Worm (Caenorhabditis elegans) whole organism, L2 larva: ENCODE data around the gene tes-1.

Source experiments
- ZK546.5 ChIP-seq: sonication (generic microtip); optimal IDR thresholded peaks from 2 replicates; lab custom pipeline; 2017; ENCODE audit warnings: missing biosample characterization, missing genetic modification characterization
- ama-1 ChIP-seq: fragments of 150-350 bp; optimal IDR thresholded peaks from 2 replicates; lab custom pipeline; 2018; ENCODE audit warnings: inconsistent platforms
- ceh-82 ChIP-seq: fragments of 150-350 bp; optimal IDR thresholded peaks from 2 replicates; lab custom pipeline; 2014; ENCODE audit warnings: missing biosample characterization, missing genetic modification characterization
- dmd-4 ChIP-seq: sonication (generic microtip); optimal IDR thresholded peaks from 2 replicates; lab custom pipeline; 2017; ENCODE audit warnings: missing biosample characterization, missing genetic modification characterization
- lin-13 ChIP-seq: fragments of 150-350 bp; optimal IDR thresholded peaks from 2 replicates; lab custom pipeline; 2014; ENCODE audit warnings: missing biosample characterization, missing genetic modification reagents, missing genetic modification characterization
- lsy-2 ChIP-seq, 2 experiments: fragments of 150-350 bp in 1 of 2; sonication (generic microtip) in 1 of 2; optimal IDR thresholded peaks; 2 replicates each; lab custom pipeline; 2014 to 2017; ENCODE audit warnings: missing biosample characterization in 2 of 2, missing genetic modification characterization in 2 of 2
- mdl-1 ChIP-seq, 2 experiments: fragments of 150-350 bp in 1 of 2; sonication (generic microtip) in 1 of 2; optimal IDR thresholded peaks; 2 replicates each; lab custom pipeline; 2017; ENCODE audit warnings: missing biosample characterization in 2 of 2, missing genetic modification characterization in 2 of 2
- nhr-10 ChIP-seq: sonication (generic microtip); optimal IDR thresholded peaks from 2 replicates; lab custom pipeline; 2017; ENCODE audit warnings: missing biosample characterization, missing genetic modification characterization
- nhr-11 ChIP-seq: fragments of 150-350 bp; optimal IDR thresholded peaks from 2 replicates; lab custom pipeline; 2014; ENCODE audit warnings: missing biosample characterization, missing genetic modification characterization
- nhr-237 ChIP-seq: fragments of 150-350 bp; optimal IDR thresholded peaks from 2 replicates; lab custom pipeline; 2014; ENCODE audit warnings: missing biosample characterization, missing genetic modification characterization
- nhr-25 ChIP-seq: fragments of 150-350 bp; sonication (generic microtip); optimal IDR thresholded peaks from 3 replicates; lab custom pipeline; 2014; ENCODE audit warnings: missing biosample characterization, missing genetic modification characterization
- nhr-6 ChIP-seq: fragments of 150-350 bp; optimal IDR thresholded peaks from 2 replicates; lab custom pipeline; 2014; ENCODE audit warnings: missing biosample characterization, missing genetic modification characterization
- nhr-77 ChIP-seq: fragments of 150-350 bp; optimal IDR thresholded peaks from 2 replicates; lab custom pipeline; 2014; ENCODE audit warnings: missing biosample characterization, missing genetic modification characterization
- zag-1 ChIP-seq: fragments of 150-350 bp; optimal IDR thresholded peaks from 2 replicates; lab custom pipeline; 2014; ENCODE audit warnings: missing biosample characterization, missing genetic modification characterization

DNA sequence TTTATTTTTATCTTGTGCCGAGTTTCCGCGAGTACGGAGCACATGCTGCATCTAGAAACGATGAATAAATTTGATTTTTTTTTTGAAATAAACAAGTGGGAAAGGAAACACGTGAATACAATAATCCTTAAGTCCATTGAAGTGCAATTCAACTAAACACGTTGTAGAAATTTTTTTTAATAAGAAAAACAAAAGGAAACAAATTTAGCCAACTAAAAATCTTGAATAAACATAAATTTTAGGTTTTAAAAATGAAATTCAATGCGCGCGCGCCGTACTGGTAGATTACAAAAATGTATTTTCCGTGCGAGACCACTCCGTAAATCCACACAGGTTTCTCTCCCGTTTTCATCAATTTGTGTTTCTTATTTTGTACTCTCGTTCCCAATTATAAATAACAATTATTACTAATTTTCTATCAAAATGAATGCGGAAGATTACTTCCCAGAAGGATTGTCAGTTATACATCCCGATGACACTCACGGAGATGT lies 22.0 kb upstream of the tes-1 start, which contains the start of the genes plk-3 and F55G1.6:
- no peak for TF ChIP-seq ZK546.5 (tag; lab: Kevin White, UChicago)
- no peak for TF ChIP-seq nhr-10 (tag; lab: Kevin White, UChicago)
- TF ChIP-seq ama-1 (lab: Kevin White, UChicago) = no peak
- TF ChIP-seq nhr-11 (tag; lab: Kevin White, UChicago) = no peak
- no peak for TF ChIP-seq mdl-1 (tag; optimal IDR thresholded peaks at IDR 0.05; lab: Kevin White, UChicago)
- TF ChIP-seq nhr-237 (tag; lab: Kevin White, UChicago) = no peak
- TF ChIP-seq lsy-2 (tag; optimal IDR thresholded peaks at IDR 0.05; lab: Kevin White, UChicago) = no peak
- no peak for TF ChIP-seq zag-1 (tag; lab: Kevin White, UChicago)
- no peak for TF ChIP-seq ceh-82 (tag; lab: Kevin White, UChicago)
- TF ChIP-seq dmd-4 (tag; lab: Kevin White, UChicago) = no peak
- TF ChIP-seq lin-13 (GFP tag; lab: Kevin White, UChicago) = no peak
- TF ChIP-seq nhr-77 = no peak
- no peak for TF ChIP-seq nhr-25 (tag; lab: Kevin White, UChicago)
- TF ChIP-seq nhr-6 (tag; lab: Kevin White, UChicago) = no peak
